Worm (Caenorhabditis elegans) whole organism, early embryonic: ENCODE data around the gene K01C8.2.

Experiments used
- B0310.2 ChIP-seq: sonication (generic microtip); optimal IDR thresholded peaks from 2 replicates; lab custom pipeline; 2016; ENCODE audit warnings: mild to moderate bottlenecking, missing genetic modification characterization, missing compliant biosample characterization
- F13C5.2 ChIP-seq: sonication (generic microtip); optimal IDR thresholded peaks from 2 replicates; lab custom pipeline; 2017; ENCODE audit warnings: mild to moderate bottlenecking, missing genetic modification characterization, inconsistent platforms, missing compliant biosample characterization
- aly-1 ChIP-seq: sonication (generic microtip); optimal IDR thresholded peaks from 2 replicates; lab custom pipeline; 2016; ENCODE audit warnings: missing genetic modification characterization, missing compliant biosample characterization
- ama-1 ChIP-seq: fragments of 150-350 bp; optimal IDR thresholded peaks from 2 replicates; lab custom pipeline; 2014
- ceh-13 ChIP-seq: fragments of 200-800 bp; sonication (Bioruptor generic); optimal IDR thresholded peaks from 2 replicates; lab custom pipeline; 2018; ENCODE audit warnings: mild to moderate bottlenecking, missing genetic modification characterization, missing compliant biosample characterization
- ceh-36 ChIP-seq: sonication (generic microtip); optimal IDR thresholded peaks from 2 replicates; lab custom pipeline; 2016; ENCODE audit warnings: missing genetic modification characterization, inconsistent platforms, missing compliant biosample characterization
- ets-7 ChIP-seq: sonication (generic microtip); optimal IDR thresholded peaks from 2 replicates; lab custom pipeline; 2016; ENCODE audit warnings: missing genotype, missing genetic modification characterization, missing compliant biosample characterization
- flt-1 ChIP-seq: fragments of 200-800 bp; sonication (Bioruptor generic); IDR thresholded peaks from 2 replicates; pipeline ENCODE4 v1.3.6; 2022; ENCODE audit warnings: missing genetic modification characterization, missing compliant biosample characterization
- hmbx-1 ChIP-seq: sonication (generic microtip); optimal IDR thresholded peaks from 2 replicates; lab custom pipeline; 2016; ENCODE audit warnings: mild to moderate bottlenecking, missing genetic modification characterization, missing compliant biosample characterization
- hmg-4 ChIP-seq: fragments of 200-800 bp; sonication (Bioruptor generic); optimal IDR thresholded peaks from 2 replicates; lab custom pipeline; 2018; ENCODE audit warnings: mild to moderate bottlenecking, missing genetic modification characterization, missing compliant biosample characterization
- hnd-1 ChIP-seq: sonication (generic microtip); optimal IDR thresholded peaks from 2 replicates; lab custom pipeline; 2016; ENCODE audit warnings: missing genetic modification characterization, missing compliant biosample characterization
- pes-1 ChIP-seq: fragments of 200-800 bp; sonication (Bioruptor generic); IDR thresholded peaks from 2 replicates; pipeline ENCODE4 v1.3.6; 2022; ENCODE audit warnings: missing genetic modification reagents, missing genetic modification characterization, missing compliant biosample characterization
- scrt-1 ChIP-seq: fragments of 200-800 bp; sonication (Bioruptor generic); IDR thresholded peaks from 2 replicates; pipeline ENCODE4 v1.3.6; 2022; ENCODE audit warnings: missing genetic modification characterization, missing compliant biosample characterization
- sea-1 ChIP-seq: fragments of 200-800 bp; sonication (Bioruptor generic); conservative IDR thresholded peaks from 2 replicates; pipeline ENCODE4 v1.3.6; 2022; ENCODE audit warnings: missing genetic modification characterization, missing compliant biosample characterization
- tbx-11 ChIP-seq: fragments of 200-800 bp; sonication (Bioruptor generic); IDR thresholded peaks from 2 replicates; pipeline ENCODE4 v1.3.6; 2022; ENCODE audit warnings: missing genetic modification characterization, missing compliant biosample characterization
- tbx-37 ChIP-seq: fragments of 200-800 bp; sonication (Bioruptor generic); conservative IDR thresholded peaks from 2 replicates; pipeline ENCODE4 v1.3.6; 2022; ENCODE audit warnings: missing genetic modification reagents, missing genetic modification characterization, missing compliant biosample characterization
- tra-4 ChIP-seq: sonication (generic microtip); optimal IDR thresholded peaks from 2 replicates; lab custom pipeline; 2017; ENCODE audit warnings: missing genetic modification characterization, missing compliant biosample characterization

K01C8.2 gene

DNA sequence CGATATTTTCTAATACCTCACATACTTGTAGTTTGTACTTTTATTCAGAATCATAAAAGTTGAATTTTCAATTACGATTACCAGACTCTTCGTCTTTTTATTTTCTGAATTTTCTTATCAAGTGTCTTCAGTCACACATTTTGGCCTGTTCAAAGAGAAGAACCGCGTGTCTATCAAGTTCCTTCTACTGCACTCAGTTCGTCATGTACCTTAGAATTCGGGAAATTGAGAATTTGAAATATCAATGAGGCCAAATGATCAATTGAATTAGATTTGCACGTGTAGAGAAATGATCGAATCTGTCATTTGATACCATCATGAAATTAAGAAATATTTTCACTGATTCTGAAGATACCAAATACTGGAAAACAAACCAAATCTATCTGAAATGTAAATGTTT is 5.7 kb downstream of the K01C8.2 start:
- TF ChIP-seq aly-1 = no peak
- no peak for TF ChIP-seq hmbx-1
- no peak for TF ChIP-seq scrt-1 (GFP tag; lab: Robert Waterston, UW)
- no peak for TF ChIP-seq B0310.2 (tag; lab: Kevin White, UChicago)
- TF ChIP-seq tbx-37 (GFP tag; lab: Robert Waterston, UW) = no peak
- TF ChIP-seq F13C5.2 = no peak
- TF ChIP-seq ets-7 (tag; lab: Kevin White, UChicago) = no peak
- no peak for TF ChIP-seq tbx-11

DNA sequence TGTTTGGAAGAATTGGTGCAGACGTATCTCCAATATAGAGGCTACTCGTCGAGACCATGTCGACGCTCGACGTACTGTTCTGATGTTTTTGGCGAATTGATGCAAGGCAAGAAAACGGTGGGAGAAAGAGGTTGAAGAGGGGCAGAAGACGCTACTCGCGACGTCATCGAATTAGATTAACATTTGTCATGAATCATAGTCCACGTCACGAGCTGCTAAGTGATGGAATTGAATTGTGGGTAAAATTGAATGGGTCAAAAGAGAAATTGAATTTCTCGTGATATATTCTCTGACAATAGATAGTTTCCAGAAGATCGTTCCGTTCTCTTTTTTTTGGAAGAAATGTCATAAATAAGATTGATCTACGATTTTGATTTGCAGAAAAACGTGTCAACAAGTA is 9.6 kb downstream of the K01C8.2 start:
- TF ChIP-seq sea-1 (GFP tag; lab: Robert Waterston, UW) = no peak
- TF ChIP-seq F13C5.2 = no peak
- TF ChIP-seq aly-1 = no peak
- TF ChIP-seq tra-4 = no peak
- no peak for TF ChIP-seq ets-7 (tag; lab: Kevin White, UChicago)
- TF ChIP-seq tbx-11 = no peak
- TF ChIP-seq scrt-1 (GFP tag; lab: Robert Waterston, UW) = no peak
- TF ChIP-seq B0310.2 (tag; lab: Kevin White, UChicago) = no peak
- no peak for TF ChIP-seq flt-1 (GFP tag; lab: Robert Waterston, UW)
- no peak for TF ChIP-seq pes-1 (GFP tag; lab: Robert Waterston, UW)
- TF ChIP-seq tbx-37 (GFP tag; lab: Robert Waterston, UW) = no peak
- TF ChIP-seq ama-1 (lab: Kevin White, UChicago) = no peak
- TF ChIP-seq ceh-36 (tag; lab: Kevin White, UChicago) = no peak
- TF ChIP-seq hnd-1 (tag; lab: Kevin White, UChicago) = no peak
- TF ChIP-seq hmbx-1 = no peak
- TF ChIP-seq ceh-13 (GFP tag; lab: Kevin White, UChicago) = no peak
- TF ChIP-seq hmg-4 (GFP tag; lab: Kevin White, UChicago) = no peak

DNA sequence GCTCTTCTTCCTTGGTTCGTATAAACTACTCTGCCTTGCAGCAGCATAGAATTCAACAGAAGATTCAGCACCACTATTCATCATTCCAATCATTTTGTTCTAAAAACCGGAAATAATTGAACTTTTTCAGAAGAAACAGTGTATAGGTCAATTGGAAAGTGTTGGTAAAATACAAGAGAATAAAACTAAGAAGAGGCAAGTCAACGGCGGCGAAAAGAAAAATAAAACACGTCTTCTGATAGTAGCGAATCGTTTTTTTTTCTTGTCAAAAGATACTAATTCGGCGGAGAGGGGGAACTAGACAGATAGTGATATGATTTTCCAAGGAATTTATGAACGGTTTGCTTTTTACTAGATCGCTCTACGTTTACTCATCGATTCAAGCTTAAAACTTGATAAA is 10.2 kb downstream of the K01C8.2 start, which contains the start of gene F35C11.6:
Gene F35C11.6 (minus strand): TSS at position 101 of the 400 bp plus-strand sequence.
- no peak for TF ChIP-seq flt-1 (GFP tag; lab: Robert Waterston, UW)
- no peak for TF ChIP-seq B0310.2 (tag; lab: Kevin White, UChicago)
- no peak for TF ChIP-seq ceh-13 (GFP tag; lab: Kevin White, UChicago)
- TF ChIP-seq tra-4 = no peak
- TF ChIP-seq pes-1 (GFP tag; lab: Robert Waterston, UW) = no peak
- no peak for TF ChIP-seq hmg-4 (GFP tag; lab: Kevin White, UChicago)
- no peak for TF ChIP-seq scrt-1 (GFP tag; lab: Robert Waterston, UW)
- TF ChIP-seq aly-1 = no peak
- TF ChIP-seq sea-1 (GFP tag; lab: Robert Waterston, UW) = no peak

DNA sequence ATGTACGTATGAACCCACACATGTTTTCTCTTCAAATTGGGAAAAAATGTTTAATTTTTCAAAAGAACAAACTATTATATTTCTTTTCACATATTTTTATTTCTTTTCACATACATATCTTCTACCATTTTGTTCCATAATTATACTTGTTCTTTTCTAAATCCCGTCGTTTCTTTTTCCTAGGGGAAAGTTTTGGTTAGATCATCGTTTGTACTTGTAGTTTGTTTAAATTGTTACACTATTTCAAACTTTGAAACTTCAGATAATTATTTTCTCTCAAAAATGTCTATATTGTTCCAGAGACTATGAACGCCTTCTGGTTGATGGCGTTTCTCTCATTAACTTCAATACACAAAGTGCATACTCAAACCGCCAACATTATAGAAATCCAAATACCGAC is 13.2 kb downstream of the K01C8.2 start, which contains the start of gene F35C11.7:
Gene F35C11.7 (plus strand): TSS at position 301 of the 400 bp plus-strand sequence.
- no peak for TF ChIP-seq ama-1 (lab: Kevin White, UChicago)
- no peak for TF ChIP-seq scrt-1 (GFP tag; lab: Robert Waterston, UW)
- TF ChIP-seq F13C5.2 = no peak
- no peak for TF ChIP-seq tbx-37 (GFP tag; lab: Robert Waterston, UW)
- TF ChIP-seq sea-1 (GFP tag; lab: Robert Waterston, UW) = no peak

DNA sequence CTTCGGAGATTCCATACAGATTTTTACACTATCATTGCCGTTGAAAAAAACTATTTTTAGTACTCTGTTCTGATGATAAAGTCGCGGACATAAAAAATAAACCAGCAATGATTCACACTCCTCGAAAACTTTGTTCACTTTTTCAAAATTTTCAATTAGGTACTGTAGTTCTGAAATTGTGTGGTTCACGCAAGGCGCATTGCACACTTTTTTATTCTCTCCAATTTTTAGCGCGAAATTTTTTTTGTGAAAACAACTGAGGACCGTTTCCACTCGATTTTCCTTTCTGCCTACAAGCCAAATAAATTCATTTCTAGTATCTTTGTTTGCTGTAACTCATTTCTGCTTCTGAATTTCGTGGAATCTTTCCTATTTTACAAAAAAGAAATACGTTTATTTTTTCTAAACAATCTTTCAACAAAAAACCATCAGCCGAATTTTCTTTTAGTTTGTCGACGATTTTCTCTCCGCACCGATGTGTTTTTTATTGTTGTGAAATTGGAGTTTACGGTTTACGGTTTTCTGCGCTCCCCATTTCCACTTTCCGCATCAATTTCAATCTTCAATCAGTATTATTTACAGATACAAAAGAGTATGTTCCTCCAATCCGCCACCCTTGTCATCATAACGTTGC is 16.0 kb downstream of the K01C8.2 start, which contains the start of gene F35C11.5:
Gene F35C11.5 (plus strand): TSS at position 584 of the 634 bp plus-strand sequence.
- no peak for TF ChIP-seq ama-1 (lab: Kevin White, UChicago)
- no peak for TF ChIP-seq B0310.2 (tag; lab: Kevin White, UChicago)
- TF ChIP-seq ets-7 (tag; lab: Kevin White, UChicago) = no peak
- TF ChIP-seq aly-1 = no peak
- TF ChIP-seq pes-1 (GFP tag; lab: Robert Waterston, UW) = no peak
- no peak for TF ChIP-seq ceh-13 (GFP tag; lab: Kevin White, UChicago)
- TF ChIP-seq F13C5.2 = no peak
- TF ChIP-seq sea-1 (GFP tag; lab: Robert Waterston, UW) = no peak
- TF ChIP-seq flt-1 (GFP tag; lab: Robert Waterston, UW) = no peak
- no peak for TF ChIP-seq hmbx-1
- no peak for TF ChIP-seq tbx-11
- TF ChIP-seq hnd-1 (tag; lab: Kevin White, UChicago) = no peak
- TF ChIP-seq ceh-36 (tag; lab: Kevin White, UChicago) = no peak
- no peak for TF ChIP-seq tbx-37 (GFP tag; lab: Robert Waterston, UW)
- TF ChIP-seq hmg-4 (GFP tag; lab: Kevin White, UChicago) = no peak

DNA sequence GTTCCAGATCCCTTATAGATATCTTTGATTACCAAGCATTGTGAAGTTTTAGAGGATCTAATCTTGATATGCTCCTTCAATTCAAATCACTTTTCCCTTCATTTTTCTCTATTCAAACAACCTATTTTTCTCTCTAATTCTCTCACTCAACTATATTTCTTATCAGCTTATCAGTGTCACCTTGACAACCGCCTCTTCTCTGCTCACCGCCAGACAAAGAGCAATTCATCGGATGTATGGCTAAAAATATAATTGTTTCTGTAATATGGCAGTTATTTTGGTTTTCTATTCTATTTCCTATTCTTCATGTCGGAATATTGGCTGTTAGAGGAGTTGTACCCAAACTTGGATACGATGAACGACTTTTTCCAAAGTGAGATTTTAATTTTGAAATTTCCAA is 19.5 kb downstream of the K01C8.2 start:
- TF ChIP-seq tbx-37 (GFP tag; lab: Robert Waterston, UW) = no peak
- TF ChIP-seq scrt-1 (GFP tag; lab: Robert Waterston, UW) = no peak
- no peak for TF ChIP-seq hmg-4 (GFP tag; lab: Kevin White, UChicago)
- TF ChIP-seq sea-1 (GFP tag; lab: Robert Waterston, UW) = no peak

DNA sequence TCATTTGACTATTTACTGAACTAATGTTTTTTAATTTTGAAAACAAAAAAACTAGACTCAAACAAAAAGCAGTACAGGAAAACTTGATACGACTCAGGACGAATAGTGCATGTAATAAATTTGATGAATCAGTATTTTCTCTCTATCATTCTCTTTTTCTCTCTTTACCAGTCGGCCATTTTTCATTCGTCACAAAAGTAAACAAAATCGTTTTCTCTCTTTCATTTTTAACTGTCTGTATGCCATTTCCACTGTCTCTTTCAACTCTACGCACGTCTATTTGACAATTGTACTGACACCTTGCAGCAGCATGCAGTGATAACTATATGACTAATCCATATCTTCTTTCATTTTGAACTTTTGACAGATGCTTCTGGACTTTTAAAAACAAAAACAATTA is 20.5 kb downstream of the K01C8.2 start, which contains the start of the genes F35C11.2 and F35C11.4:
Gene F35C11.2 (minus strand): TSS at position 90 of the 400 bp plus-strand sequence.
Gene F35C11.4 (plus strand): TSS at position 260 of the 400 bp plus-strand sequence.
- TF ChIP-seq tbx-37 (GFP tag; lab: Robert Waterston, UW) (no peak), scrt-1 (GFP tag; lab: Robert Waterston, UW) (no peak), tra-4 (no peak), tbx-11 (no peak), ceh-13 (GFP tag; lab: Kevin White, UChicago) (no peak), ceh-36 (tag; lab: Kevin White, UChicago) (no peak), hmbx-1 (no peak), F13C5.2 (no peak), B0310.2 (tag; lab: Kevin White, UChicago) (no peak), ets-7 (tag; lab: Kevin White, UChicago) (no peak), hnd-1 (tag; lab: Kevin White, UChicago) (no peak), aly-1 (no peak), flt-1 (GFP tag; lab: Robert Waterston, UW) (no peak)
